Worm (Caenorhabditis elegans) whole organism, young adult: ENCODE data around the gene Y48C3A.18.

Experiments used
- B0336.3 ChIP-seq: fragments of 200-800 bp; sonication (Bioruptor generic); IDR thresholded peaks from 2 replicates; pipeline ENCODE4 v1.3.6; 2022; ENCODE audit warnings: missing genetic modification characterization, missing compliant biosample characterization
- ama-1 ChIP-seq, 3 experiments: fragments of 150-350 bp in 1 of 3; sonication (generic microtip) in 2 of 3; optimal IDR thresholded peaks; 2 replicates each; lab custom pipeline; 2014 to 2018; ENCODE audit warnings: missing biosample characterization in 2 of 3, missing genetic modification characterization in 2 of 3, missing genetic modification reagents in 2 of 3
- aptf-2 ChIP-seq: fragments of 200-800 bp; sonication (Bioruptor generic); conservative IDR thresholded peaks from 2 replicates; pipeline ENCODE4 v1.3.6; 2022; ENCODE audit warnings: missing genetic modification reagents, missing genetic modification characterization, missing compliant biosample characterization
- ekl-4 ChIP-seq: fragments of 200-800 bp; sonication (Bioruptor generic); IDR thresholded peaks from 2 replicates; pipeline ENCODE4 v1.3.6; 2022; ENCODE audit warnings: missing genetic modification reagents, missing genetic modification characterization, missing compliant biosample characterization
- nhr-179 ChIP-seq: sonication (generic microtip); optimal IDR thresholded peaks from 2 replicates; lab custom pipeline; 2016; ENCODE audit warnings: mild to moderate bottlenecking, missing genetic modification characterization, missing compliant biosample characterization
- sea-2 ChIP-seq: fragments of 200-800 bp; sonication (Bioruptor generic); IDR thresholded peaks from 2 replicates; pipeline ENCODE4 v1.3.6; 2022; ENCODE audit warnings: missing genetic modification characterization, missing compliant biosample characterization

DNA sequence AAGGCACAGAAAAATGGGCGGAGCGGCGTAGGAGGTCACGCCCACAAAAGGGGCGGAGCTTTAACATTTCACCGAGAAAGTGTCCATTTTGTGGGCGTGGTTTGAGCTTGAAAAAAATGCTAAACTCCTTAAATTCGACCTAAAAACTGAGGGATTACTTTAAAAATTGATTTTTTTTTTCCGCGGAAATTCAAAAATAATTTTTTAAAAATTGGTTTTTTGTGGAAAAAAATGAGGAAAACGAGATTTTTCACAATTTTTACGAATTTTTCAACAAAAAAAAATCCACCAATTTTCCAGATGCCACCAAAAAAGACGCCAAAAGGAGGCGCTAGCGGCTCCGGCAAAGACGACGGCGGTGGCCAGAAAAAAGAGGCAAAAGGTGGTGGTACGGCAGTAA, 9.8 kb upstream of the Y48C3A.18 start, which contains the start of gene pinn-4:
- TF ChIP-seq nhr-179 (tag; lab: Kevin White, UChicago): no peak
- TF ChIP-seq B0336.3 (GFP tag; lab: Robert Waterston, UW): no peak
- no peak for TF ChIP-seq sea-2 (GFP tag; lab: Robert Waterston, UW)
- TF ChIP-seq ekl-4 (GFP tag; lab: Robert Waterston, UW): no peak
- TF ChIP-seq aptf-2 (GFP tag; lab: Robert Waterston, UW): no peak
- no peak for TF ChIP-seq ama-1 (optimal IDR thresholded peaks at IDR 0.05; lab: Kevin White, UChicago)
- TF ChIP-seq ama-1 (GFP tag; optimal IDR thresholded peaks at IDR 0.05; lab: Kevin White, UChicago): no peak
